Fruit fly (Drosophila melanogaster): ENCODE results near the gene Pdss2.

Pdss2 gene

dm6 chr3L:21053763-21054162 is 26.0 kb downstream of the Pdss2 start (continued):
- TF ChIP-seq fd64A (GFP tag; optimal IDR thresholded peaks at IDR 0.05) (no peak), CG10209 (GFP tag; optimal IDR thresholded peaks at IDR 0.05) (peak; percentile 66), CG32772 (GFP tag; IDR thresholded peaks at IDR 0.05) (peak; percentile 62), CG14050 (GFP tag; IDR thresholded peaks at IDR 0.05) (peak; percentile 40; the same call in 1 of the 3 replicates), CG6254 (GFP tag; optimal IDR thresholded peaks at IDR 0.05) (peak; percentile 58), Dip2 (GFP tag; IDR thresholded peaks at IDR 0.05) (no peak), CG7963 (GFP tag; IDR thresholded peaks at IDR 0.05; ENCODE audit: partially characterized antibody) (no peak), CG12659 (GFP tag; optimal IDR thresholded peaks at IDR 0.05) (peak; percentile 72), CG9437 (GFP tag; optimal IDR thresholded peaks at IDR 0.05) (peak; percentile 60), CG4617 (GFP tag; optimal IDR thresholded peaks at IDR 0.05; ENCODE audit: borderline replicate concordance) (peak; percentile 0), fru (optimal IDR thresholded peaks at IDR 0.05) (no peak), Ravus (GFP tag; IDR thresholded peaks at IDR 0.05) (no peak; the same call in 1 of the 2 replicates), onecut (GFP tag; IDR thresholded peaks at IDR 0.05) (peak; percentile 64), Nf-YA (GFP tag; IDR thresholded peaks at IDR 0.05) (peak; percentile 67), CkIIα-i1 (GFP tag; IDR thresholded peaks at IDR 0.05) (no peak), peb (GFP tag; IDR thresholded peaks at IDR 0.05) (peak; percentile 69), CG31365 (tag; optimal IDR thresholded peaks at IDR 0.05) (peak; percentile 18), CG14860 (GFP tag; IDR thresholded peaks at IDR 0.05; ENCODE audit: partially characterized antibody) (no peak), CG15696 (tag; optimal IDR thresholded peaks at IDR 0.05) (peak; percentile 16), lov (optimal IDR thresholded peaks at IDR 0.05) (no peak), lov (GFP tag; IDR thresholded peaks at IDR 0.05) (no peak), sens (GFP tag) (peak; percentile 99), nmo (GFP tag; optimal IDR thresholded peaks at IDR 0.05) (peak; percentile 81), fd3F (GFP tag; optimal IDR thresholded peaks at IDR 0.05) (peak; percentile 35), CG14710 (tag; optimal IDR thresholded peaks at IDR 0.05) (peak; percentile 68), shn (GFP tag; optimal IDR thresholded peaks at IDR 0.05) (peak; percentile 19), NC2α (GFP tag; optimal IDR thresholded peaks at IDR 0.05) (no peak), sob (GFP tag; IDR thresholded peaks at IDR 0.05) (peak; percentile 71), amos (GFP tag; IDR thresholded peaks at IDR 0.05; ENCODE audit: partially characterized antibody) (no peak), Mrtf (GFP tag; IDR thresholded peaks at IDR 0.05) (peak; percentile 47; the same call in 1 of the 3 replicates), ci (GFP tag; IDR thresholded peaks at IDR 0.05) (peak; percentile 89), Xbp1 (GFP tag; optimal IDR thresholded peaks at IDR 0.05) (peak; percentile 76), dan (GFP tag; IDR thresholded peaks at IDR 0.05) (no peak), CG13624 (GFP tag; optimal IDR thresholded peaks at IDR 0.05) (peak; percentile 68), CG12104 (GFP tag; optimal IDR thresholded peaks at IDR 0.05) (peak; percentile 47), corto (GFP tag; optimal IDR thresholded peaks at IDR 0.05) (no peak), CG18619 (GFP tag; optimal IDR thresholded peaks at IDR 0.05) (peak; percentile 52), CG10543 (GFP tag; optimal IDR thresholded peaks at IDR 0.05) (peak; percentile 66), kay (GFP tag; optimal IDR thresholded peaks at IDR 0.05) (peak; percentile 64), YL-1 (GFP tag; optimal IDR thresholded peaks at IDR 0.05) (peak; percentile 2), CG7271 (tag; optimal IDR thresholded peaks at IDR 0.05) (no peak), Fer2 (tag; optimal IDR thresholded peaks at IDR 0.05) (no peak), bbx (GFP tag; IDR thresholded peaks at IDR 0.05; ENCODE audit: partially characterized antibody) (no peak), Hr3 (GFP tag; optimal IDR thresholded peaks at IDR 0.05) (peak; percentile 62), CG17802 (tag; optimal IDR thresholded peaks at IDR 0.05) (peak; percentile 30), CrebB (tag; optimal IDR thresholded peaks at IDR 0.05) (peak; percentile 28), da (GFP tag; optimal IDR thresholded peaks at IDR 0.05) (no peak), CG42726 (GFP tag; IDR thresholded peaks at IDR 0.05; ENCODE audit: partially characterized antibody) (no peak), Gsc (GFP tag; IDR thresholded peaks at IDR 0.05) (no peak), pros (GFP tag; optimal IDR thresholded peaks at IDR 0.05) (peak; percentile 20), CG12236 (GFP tag; optimal IDR thresholded peaks at IDR 0.05) (peak; percentile 40)
